Fruit fly (Drosophila melanogaster): ENCODE results near the gene CG9287.

Gene CG9287

dm6 chr2L:8685668-8686306 lies 6.2 kb upstream of the CG9287 start, which contains the start of the genes PrBP and Trs23:
Gene PrBP (minus strand): TSS chr2L:8685955.
Gene Trs23 (plus strand): TSS chr2L:8686231.
- TF ChIP-seq svp (GFP tag) (peak; percentile 19), Hr39 (GFP tag; optimal IDR thresholded peaks at IDR 0.05) (no peak), esn (GFP tag; optimal IDR thresholded peaks at IDR 0.05) (peak; percentile 6)

- TF ChIP-seq CG4318 (GFP tag; optimal IDR thresholded peaks at IDR 0.05): no peak
- TF ChIP-seq Sox15 (GFP tag; optimal IDR thresholded peaks at IDR 0.05): no peak
- TF ChIP-seq achi (GFP tag; optimal IDR thresholded peaks at IDR 0.05): no peak
- TF ChIP-seq Gug (GFP tag; IDR thresholded peaks at IDR 0.05): no peak
- TF ChIP-seq fd59A (GFP tag; optimal IDR thresholded peaks at IDR 0.05): no peak
- TF ChIP-seq dac (GFP tag; optimal IDR thresholded peaks at IDR 0.05): no peak
- TF ChIP-seq CG11902 (GFP tag; optimal IDR thresholded peaks at IDR 0.05): no peak
- no peak for TF ChIP-seq CG15336 (GFP tag; IDR thresholded peaks at IDR 0.05)
- no peak for TF ChIP-seq CG9139 (GFP tag; optimal IDR thresholded peaks at IDR 0.05)
- no peak for TF ChIP-seq Hr38 (GFP tag; optimal IDR thresholded peaks at IDR 0.05)
Measured at dm6 chr2L:8684276-8684675, 4.7 kb upstream of the CG9287 start, which contains the start of gene CG9289. Gene CG9289 (minus strand): TSS chr2L:8684376.

- TF ChIP-seq Eip78C (GFP tag) (peak; percentile 28), CG10669 (GFP tag; optimal IDR thresholded peaks at IDR 0.05) (no peak)
Measured at dm6 chr2L:8683261-8684042, 3.8 kb upstream of the CG9287 start.

- no peak for TF ChIP-seq ss (GFP tag; optimal IDR thresholded peaks at IDR 0.05)
- no peak for TF ChIP-seq Smox (GFP tag; optimal IDR thresholded peaks at IDR 0.05)
- no peak for TF ChIP-seq eg (GFP tag; IDR thresholded peaks at IDR 0.05)
- TF ChIP-seq CG10631 (GFP tag; optimal IDR thresholded peaks at IDR 0.05): no peak
- TF ChIP-seq Sox14 (GFP tag; optimal IDR thresholded peaks at IDR 0.05): no peak
Measured at dm6 chr2L:8678955-8679354, 657 bp downstream of the CG9287 start.

- TF ChIP-seq Sox14 (GFP tag; optimal IDR thresholded peaks at IDR 0.05) (peak; percentile 6), Sox102F (GFP tag; optimal IDR thresholded peaks at IDR 0.05) (peak; percentile 70), CG15336 (GFP tag; IDR thresholded peaks at IDR 0.05) (no peak), acj6 (GFP tag; optimal IDR thresholded peaks at IDR 0.05) (peak; percentile 32), CG6854 (GFP tag; optimal IDR thresholded peaks at IDR 0.05) (no peak), svp (GFP tag) (peak; percentile 95), achi (GFP tag; optimal IDR thresholded peaks at IDR 0.05) (peak; percentile 32), Eip75B (GFP tag; optimal IDR thresholded peaks at IDR 0.05) (peak; percentile 34), Hr38 (GFP tag; optimal IDR thresholded peaks at IDR 0.05) (no peak), CG8632 (GFP tag; optimal IDR thresholded peaks at IDR 0.05) (peak; percentile 32), lz (GFP tag; optimal IDR thresholded peaks at IDR 0.05) (peak; percentile 19), CG11902 (GFP tag; optimal IDR thresholded peaks at IDR 0.05) (no peak), CG4318 (GFP tag; optimal IDR thresholded peaks at IDR 0.05) (peak; percentile 12), Hr4 (GFP tag; optimal IDR thresholded peaks at IDR 0.05) (peak; percentile 11), net (GFP tag; optimal IDR thresholded peaks at IDR 0.05) (peak; percentile 16), esn (GFP tag; optimal IDR thresholded peaks at IDR 0.05) (no peak), pdm3 (GFP tag; optimal IDR thresholded peaks at IDR 0.05) (peak; percentile 15), Met (GFP tag; optimal IDR thresholded peaks at IDR 0.05) (peak; percentile 56), topi (GFP tag; optimal IDR thresholded peaks at IDR 0.05) (peak; percentile 21), Smox (GFP tag; optimal IDR thresholded peaks at IDR 0.05) (peak; percentile 42), CG7368 (GFP tag; optimal IDR thresholded peaks at IDR 0.05) (no peak), Hr39 (GFP tag; optimal IDR thresholded peaks at IDR 0.05) (peak; percentile 41), CG6808 (GFP tag; optimal IDR thresholded peaks at IDR 0.05) (peak; percentile 5)
Measured at dm6 chr2L:8672278-8672748, 7.3 kb downstream of the CG9287 start, which contains the start of gene Glt. Gene Glt (plus strand): TSS chr2L:8672698.
